Fruit fly (Drosophila melanogaster) whole organism, embryonic: ENCODE measurements around the gene klar.

Experiments used
- ATbp ChIP-seq: fragments of 200-800 bp; sonication (Bioruptor generic); optimal IDR thresholded peaks from 2 replicates; lab custom pipeline; 2017; ENCODE audit warnings: missing biosample characterization, mild to moderate bottlenecking, missing genetic modification characterization, missing genetic modification reagents
- Atf3 ChIP-seq: fragments of 200-800 bp; sonication (Bioruptor generic); optimal IDR thresholded peaks from 3 replicates; lab custom pipeline; 2016; ENCODE audit warnings: missing biosample characterization, missing genetic modification characterization
- CG2116 ChIP-seq: fragments of 200-800 bp; sonication (Bioruptor generic); optimal IDR thresholded peaks from 3 replicates; lab custom pipeline; 2018; ENCODE audit warnings: missing biosample characterization, mild to moderate bottlenecking, missing genetic modification characterization
- CG4707 ChIP-seq: fragments of 200-800 bp; sonication (Bioruptor generic); optimal IDR thresholded peaks from 2 replicates; lab custom pipeline; 2018; ENCODE audit warnings: missing biosample characterization, mild to moderate bottlenecking, missing genetic modification characterization, moderate library complexity
- CG5180 ChIP-seq: fragments of 200-800 bp; sonication (Bioruptor generic); optimal IDR thresholded peaks from 3 replicates; lab custom pipeline; 2017; ENCODE audit warnings: missing biosample characterization, missing genetic modification characterization, mild to moderate bottlenecking, moderate library complexity, missing genetic modification reagents
- az2 ChIP-seq: fragments of 200-800 bp; sonication (Bioruptor generic); optimal IDR thresholded peaks from 3 replicates; lab custom pipeline; 2016; ENCODE audit warnings: missing biosample characterization, missing genetic modification characterization
- bowl ChIP-seq: fragments of 200-800 bp; sonication (Bioruptor generic); IDR thresholded peaks from 2 replicates; pipeline ENCODE4 v1.3.6; 2022; ENCODE audit warnings: missing biosample characterization, missing genetic modification characterization
- br ChIP-seq: fragments of >200 bp; optimal IDR thresholded peaks from 2 replicates; lab custom pipeline; 2017
- chif ChIP-seq, 2 experiments: fragments of 200-800 bp; sonication (Bioruptor generic); optimal IDR thresholded peaks; 3 replicates each; lab custom pipeline; 2016; ENCODE audit warnings: missing biosample characterization in 2 of 2, missing genetic modification characterization in 2 of 2
- ems ChIP-seq: fragments of 200-800 bp; sonication (Bioruptor generic); optimal IDR thresholded peaks from 3 replicates; lab custom pipeline; 2016; ENCODE audit warnings: missing biosample characterization, missing genetic modification characterization
- gsb ChIP-seq: fragments of 200-800 bp; sonication (Bioruptor generic); IDR thresholded peaks from 2 replicates; pipeline ENCODE4 v1.3.6; 2022; ENCODE audit warnings: missing biosample characterization, missing genetic modification characterization
- org-1 ChIP-seq: fragments of 200-800 bp; sonication (Bioruptor generic); optimal IDR thresholded peaks from 2 replicates; lab custom pipeline; 2017; ENCODE audit warnings: missing biosample characterization, missing genetic modification characterization
- row ChIP-seq: fragments of 200-800 bp; sonication (Bioruptor generic); IDR thresholded peaks from 3 replicates; pipeline ENCODE4 v1.3.6; 2022; ENCODE audit warnings: missing biosample characterization, missing genetic modification characterization

dm6 chr3L:561117-561516 is 20.7 kb upstream of the klar start:
- no peak for TF ChIP-seq bowl (GFP tag; lab: Robert Waterston, UW)
- TF ChIP-seq ATbp (GFP tag; lab: Kevin White, UChicago), result no peak
- no peak for TF ChIP-seq row (GFP tag; lab: Robert Waterston, UW)
- no peak for TF ChIP-seq CG5180 (GFP tag; lab: Kevin White, UChicago)
- no peak for TF ChIP-seq az2
- TF ChIP-seq Atf3, result no peak
- no peak for TF ChIP-seq chif (GFP tag; optimal IDR thresholded peaks at IDR 0.05; lab: Kevin White, UChicago)
- no peak for TF ChIP-seq br (lab: Kevin White, UChicago)
- TF ChIP-seq gsb (GFP tag; lab: Robert Waterston, UW), result no peak
- TF ChIP-seq org-1, result no peak
- TF ChIP-seq CG4707, result no peak
- no peak for TF ChIP-seq ems (GFP tag; lab: Kevin White, UChicago)
- TF ChIP-seq CG2116 (GFP tag; lab: Kevin White, UChicago), result no peak
